Worm (Caenorhabditis elegans): ENCODE measurements around the gene C28A5.2.

Gene C28A5.2

DNA sequence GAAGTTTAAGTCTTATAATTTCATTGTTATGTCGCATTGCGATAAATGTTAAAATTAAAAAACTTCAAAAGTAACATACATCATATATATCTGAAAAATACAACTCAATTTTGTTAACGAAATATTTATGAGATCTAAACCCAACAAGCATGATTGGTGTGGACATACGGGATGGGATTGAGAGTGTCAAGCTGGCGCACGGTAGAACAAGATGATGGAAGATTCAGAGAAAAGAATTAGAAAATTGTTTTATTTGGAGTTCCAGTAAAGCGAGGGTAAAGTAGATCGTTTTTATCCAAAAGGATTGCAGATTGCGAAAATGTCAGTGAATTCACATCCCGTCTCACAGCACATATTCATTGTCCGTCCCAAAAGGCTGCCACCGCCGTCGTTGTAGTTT lies 37.5 kb upstream of the C28A5.2 start:
- TF ChIP-seq zag-1 (tag; optimal IDR thresholded peaks at IDR 0.05) (no peak), nhr-12 (tag; optimal IDR thresholded peaks at IDR 0.05) (no peak), snpc-4 (tag; optimal IDR thresholded peaks at IDR 0.05) (no peak), ceh-9 (tag; optimal IDR thresholded peaks at IDR 0.05) (no peak), nfya-1 (tag; optimal IDR thresholded peaks at IDR 0.05; ENCODE audit: insufficient read depth) (no peak), sea-2 (GFP tag; optimal IDR thresholded peaks at IDR 0.05) (no peak), nhr-28 (tag; optimal IDR thresholded peaks at IDR 0.05) (no peak)

- TF ChIP-seq elt-3 (tag; optimal IDR thresholded peaks at IDR 0.05): no peak
- no peak for TF ChIP-seq pqm-1 (tag; optimal IDR thresholded peaks at IDR 0.05)
- TF ChIP-seq ztf-4 (tag; optimal IDR thresholded peaks at IDR 0.05): no peak
- TF ChIP-seq nhr-28 (tag; optimal IDR thresholded peaks at IDR 0.05): no peak
- TF ChIP-seq eor-1 (tag; optimal IDR thresholded peaks at IDR 0.05): no peak
- no peak for TF ChIP-seq lsy-12 (tag; optimal IDR thresholded peaks at IDR 0.05)
- no peak for TF ChIP-seq nhr-11 (tag; optimal IDR thresholded peaks at IDR 0.05)
- TF ChIP-seq zag-1 (tag; optimal IDR thresholded peaks at IDR 0.05): no peak
- no peak for TF ChIP-seq ceh-28 (tag; optimal IDR thresholded peaks at IDR 0.05)
- TF ChIP-seq mdl-1 (tag; optimal IDR thresholded peaks at IDR 0.05): no peak
- TF ChIP-seq nhr-43 (tag; optimal IDR thresholded peaks at IDR 0.05; ENCODE audit: poor library complexity, severe bottlenecking): no peak
Measured at ce11 chrIII:4476313-4476712, 37.0 kb upstream of the C28A5.2 start.

DNA sequence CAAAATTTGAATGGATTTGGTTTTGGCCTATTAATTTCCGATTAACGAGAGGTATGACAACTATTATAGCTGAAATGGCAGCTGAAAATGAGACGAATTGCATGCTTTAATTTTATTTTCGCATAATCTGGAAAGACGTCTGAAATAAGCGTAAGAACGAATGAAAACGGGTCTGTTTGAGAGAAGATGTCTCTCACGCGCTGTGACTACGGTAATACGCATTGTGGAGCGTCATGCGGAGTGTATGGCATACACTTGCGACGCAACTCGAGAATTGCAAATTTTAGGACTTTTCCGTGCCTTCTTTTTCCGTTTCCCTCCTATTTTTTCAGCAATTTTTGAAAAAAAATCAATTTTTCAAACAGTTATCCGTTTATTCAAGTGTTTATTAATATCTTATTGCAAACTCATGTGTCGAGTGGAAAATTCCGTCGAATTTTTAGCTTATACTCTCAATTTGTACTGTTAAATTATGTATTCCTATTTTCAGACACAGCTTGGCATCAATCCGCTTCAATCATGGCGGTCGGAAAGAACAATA lies 36.2 kb upstream of the C28A5.2 start, which contains the start of gene rps-1:
TSS of gene rps-1 (plus strand) at position 491 of the 541 bp plus-strand sequence.
- no peak for TF ChIP-seq eor-1 (tag; optimal IDR thresholded peaks at IDR 0.05)
- TF ChIP-seq nfya-1 (tag; optimal IDR thresholded peaks at IDR 0.05; ENCODE audit: insufficient read depth): peak; percentile 99
- TF ChIP-seq tbx-2 (tag; optimal IDR thresholded peaks at IDR 0.05): peak; percentile 96
- peak; percentile 77 for TF ChIP-seq zag-1 (tag; optimal IDR thresholded peaks at IDR 0.05)
- TF ChIP-seq elt-3 (tag; optimal IDR thresholded peaks at IDR 0.05): peak; percentile 20 to 97 (median 69)
- TF ChIP-seq daf-12 (tag; optimal IDR thresholded peaks at IDR 0.05): peak; percentile 39
- peak; percentile 52 for TF ChIP-seq mdl-1 (tag; optimal IDR thresholded peaks at IDR 0.05)
- TF ChIP-seq snpc-4 (tag; optimal IDR thresholded peaks at IDR 0.05): peak; percentile 97
- TF ChIP-seq ama-1 (optimal IDR thresholded peaks at IDR 0.05): peak; percentile 87
- no peak for TF ChIP-seq nhr-237 (tag; optimal IDR thresholded peaks at IDR 0.05)
- TF ChIP-seq nhr-11 (tag; optimal IDR thresholded peaks at IDR 0.05): peak; percentile 96
- TF ChIP-seq pha-4 (tag; optimal IDR thresholded peaks at IDR 0.05): peak; percentile 100
- TF ChIP-seq fos-1 (tag; optimal IDR thresholded peaks at IDR 0.05): peak; percentile 86
- no peak for TF ChIP-seq nhr-67 (tag; optimal IDR thresholded peaks at IDR 0.05)
- peak; percentile 48 for TF ChIP-seq fkh-2 (tag; optimal IDR thresholded peaks at IDR 0.05)
- peak; percentile 58 for TF ChIP-seq ZK546.5 (tag; optimal IDR thresholded peaks at IDR 0.05)
- TF ChIP-seq nhr-43 (tag; optimal IDR thresholded peaks at IDR 0.05; ENCODE audit: poor library complexity, severe bottlenecking): peak; percentile 97
- peak; percentile 98 for TF ChIP-seq egl-5 (tag; optimal IDR thresholded peaks at IDR 0.05)
- peak; percentile 100 for TF ChIP-seq nhr-25 (tag; optimal IDR thresholded peaks at IDR 0.05)
- TF ChIP-seq skn-1 (tag; optimal IDR thresholded peaks at IDR 0.05): peak; percentile 95
- TF ChIP-seq sea-2 (GFP tag; optimal IDR thresholded peaks at IDR 0.05): peak; percentile 74
- TF ChIP-seq ztf-4 (tag; optimal IDR thresholded peaks at IDR 0.05): peak; percentile 95
- peak; percentile 84 for TF ChIP-seq pqm-1 (tag; optimal IDR thresholded peaks at IDR 0.05)
- TF ChIP-seq nhr-77 (tag; optimal IDR thresholded peaks at IDR 0.05): peak; percentile 93
- TF ChIP-seq jun-1 (tag; optimal IDR thresholded peaks at IDR 0.05): peak; percentile 99
- TF ChIP-seq R02D3.7 (tag; optimal IDR thresholded peaks at IDR 0.05): peak; percentile 93
- TF ChIP-seq unc-62 (GFP tag; optimal IDR thresholded peaks at IDR 0.05): peak; percentile 89
- TF ChIP-seq egl-27 (tag; optimal IDR thresholded peaks at IDR 0.05): peak; percentile 71
- peak; percentile 100 for TF ChIP-seq lsy-12 (tag; optimal IDR thresholded peaks at IDR 0.05)
- TF ChIP-seq ceh-16 (tag; optimal IDR thresholded peaks at IDR 0.05): peak; percentile 18
- TF ChIP-seq ceh-28 (tag; optimal IDR thresholded peaks at IDR 0.05): peak; percentile 91
- TF ChIP-seq nhr-12 (tag; optimal IDR thresholded peaks at IDR 0.05): no peak
- peak; percentile 90 for TF ChIP-seq elt-1 (tag; optimal IDR thresholded peaks at IDR 0.05)
- peak; percentile 58 for TF ChIP-seq unc-39 (tag; optimal IDR thresholded peaks at IDR 0.05)
- TF ChIP-seq ztf-11 (tag; optimal IDR thresholded peaks at IDR 0.05): no peak
- peak; percentile 96 for TF ChIP-seq lin-15B (tag; optimal IDR thresholded peaks at IDR 0.05)
- peak; percentile 96 for TF ChIP-seq lin-39 (tag; optimal IDR thresholded peaks at IDR 0.05)
- TF ChIP-seq nhr-28 (tag; optimal IDR thresholded peaks at IDR 0.05): peak; percentile 53
- peak; percentile 99 for TF ChIP-seq hmg-11 (tag; optimal IDR thresholded peaks at IDR 0.05)
- peak; percentile 92 for TF ChIP-seq aly-2 (tag; optimal IDR thresholded peaks at IDR 0.05)
- TF ChIP-seq ceh-9 (tag; optimal IDR thresholded peaks at IDR 0.05): no peak
- peak; percentile 90 for TF ChIP-seq elt-2 (tag; optimal IDR thresholded peaks at IDR 0.05)
- peak; percentile 74 for TF ChIP-seq nhr-76 (tag; optimal IDR thresholded peaks at IDR 0.05)
- TF ChIP-seq ceh-82 (tag; optimal IDR thresholded peaks at IDR 0.05): peak; percentile 94
- TF ChIP-seq nhr-23 (tag; optimal IDR thresholded peaks at IDR 0.05): peak; percentile 99
- TF ChIP-seq fkh-10 (GFP tag; optimal IDR thresholded peaks at IDR 0.05): peak; percentile 91
- TF ChIP-seq mml-1 (tag; optimal IDR thresholded peaks at IDR 0.05): no peak
